Worm (Caenorhabditis elegans): ENCODE results near the gene sqst-2.

- TF ChIP-seq skn-1 (tag; optimal IDR thresholded peaks at IDR 0.05) (no peak), elt-3 (tag; optimal IDR thresholded peaks at IDR 0.05) (no peak), ceh-28 (tag; optimal IDR thresholded peaks at IDR 0.05) (no peak), nhr-11 (tag; optimal IDR thresholded peaks at IDR 0.05) (no peak), nhr-76 (tag; optimal IDR thresholded peaks at IDR 0.05) (no peak), ama-1 (optimal IDR thresholded peaks at IDR 0.05) (no peak), fos-1 (tag; optimal IDR thresholded peaks at IDR 0.05) (no peak), nfya-1 (tag; optimal IDR thresholded peaks at IDR 0.05; ENCODE audit: insufficient read depth) (no peak), fkh-2 (tag; optimal IDR thresholded peaks at IDR 0.05) (no peak), mdl-1 (tag; optimal IDR thresholded peaks at IDR 0.05) (no peak), snpc-4 (tag; optimal IDR thresholded peaks at IDR 0.05) (no peak)
Measured at ce11 chrIV:7282957-7283356, 45.8 kb downstream of the sqst-2 start, which contains the start of gene C06E4.1.
